Fruit fly (Drosophila melanogaster): ENCODE data around the gene CG13738.

The CG13738 gene

dm6 chr3L:13964635-13965501, 8.4 kb downstream of the CG13738 start, which contains the start of the genes Meics, Nxf3 and ssp2 (continued):
- TF ChIP-seq CG13424 (tag; optimal IDR thresholded peaks at IDR 0.05) (peak; percentile 16), ci (GFP tag; IDR thresholded peaks at IDR 0.05) (0 out of 3 replicates have a peak, but pooled peaks have one; percentile 45), seq (GFP tag; IDR thresholded peaks at IDR 0.05) (no peak), al (GFP tag; IDR thresholded peaks at IDR 0.05) (no peak), CG15601 (tag; optimal IDR thresholded peaks at IDR 0.05) (peak; percentile 36), CG13287 (GFP tag; IDR thresholded peaks at IDR 0.05; ENCODE audit: partially characterized antibody) (peak; percentile 59), CG10565 (GFP tag; optimal IDR thresholded peaks at IDR 0.05) (no peak), ems (GFP tag; optimal IDR thresholded peaks at IDR 0.05) (no peak), yki (optimal IDR thresholded peaks at IDR 0.05) (peak; percentile 5), CG31441 (GFP tag; IDR thresholded peaks at IDR 0.05) (peak; percentile 86; the same call in 1 of the 2 replicates), CG13775 (GFP tag; optimal IDR thresholded peaks at IDR 0.05) (peak; percentile 58), HLHmδ (GFP tag; optimal IDR thresholded peaks at IDR 0.05) (peak; percentile 27), Aef1 (GFP tag; IDR thresholded peaks at IDR 0.05) (no peak; the same call in 2 of the 3 replicates), bbx (GFP tag; IDR thresholded peaks at IDR 0.05; ENCODE audit: partially characterized antibody) (peak; percentile 78), mld (GFP tag; IDR thresholded peaks at IDR 0.05; ENCODE audit: partially characterized antibody) (peak; percentile 39; the same call in 1 of the 3 replicates), Eip74EF (GFP tag; optimal IDR thresholded peaks at IDR 0.05) (no peak), az2 (GFP tag; optimal IDR thresholded peaks at IDR 0.05) (peak; percentile 21), Hr78 (GFP tag; optimal IDR thresholded peaks at IDR 0.05) (peak in 1 of 2 experiments; percentile 46), pzg (GFP tag; optimal IDR thresholded peaks at IDR 0.05) (peak; percentile 60), CG1233 (GFP tag; optimal IDR thresholded peaks at IDR 0.05) (peak; percentile 2), Ada2b (GFP tag; IDR thresholded peaks at IDR 0.05) (no peak), prd (optimal IDR thresholded peaks at IDR 0.05) (no peak), prd (GFP tag; IDR thresholded peaks at IDR 0.05) (peak; percentile 39; the same call in 1 of the 3 replicates), Stat92E (GFP tag; optimal IDR thresholded peaks at IDR 0.05) (no peak), Blimp-1 (GFP tag; optimal IDR thresholded peaks at IDR 0.05) (peak; percentile 99), Myb (GFP tag; optimal IDR thresholded peaks at IDR 0.05) (peak; percentile 13), gfzf (GFP tag; optimal IDR thresholded peaks at IDR 0.05) (peak; percentile 41), Sry-δ (GFP tag; optimal IDR thresholded peaks at IDR 0.05) (peak; percentile 87), CG4617 (GFP tag; optimal IDR thresholded peaks at IDR 0.05; ENCODE audit: borderline replicate concordance) (peak; percentile 55), Rfx (GFP tag; IDR thresholded peaks at IDR 0.05) (peak; percentile 71), jumu (GFP tag; optimal IDR thresholded peaks at IDR 0.05) (peak; percentile 29), ind (GFP tag; optimal IDR thresholded peaks at IDR 0.05) (peak; percentile 45), Mad (GFP tag; optimal IDR thresholded peaks at IDR 0.05) (no peak), p53 (GFP tag; optimal IDR thresholded peaks at IDR 0.05) (no peak), CG33557 (GFP tag; optimal IDR thresholded peaks at IDR 0.05) (peak; percentile 62), caup (GFP tag; optimal IDR thresholded peaks at IDR 0.05; ENCODE audit: severe bottlenecking) (no peak), mam (GFP tag; optimal IDR thresholded peaks at IDR 0.05) (peak; percentile 55), CG3847 (GFP tag; IDR thresholded peaks at IDR 0.05) (peak; percentile 45), CG1529 (GFP tag; optimal IDR thresholded peaks at IDR 0.05) (no peak), Antp (GFP tag; optimal IDR thresholded peaks at IDR 0.05) (peak; percentile 32), Nf-YB (GFP tag; optimal IDR thresholded peaks at IDR 0.05) (no peak), Spps (tag; optimal IDR thresholded peaks at IDR 0.05) (peak; percentile 8), PHDP (tag; optimal IDR thresholded peaks at IDR 0.05) (no peak), CG31365 (tag; optimal IDR thresholded peaks at IDR 0.05) (no peak), Sry-β (GFP tag; optimal IDR thresholded peaks at IDR 0.05) (peak; percentile 79), CG30020 (tag; optimal IDR thresholded peaks at IDR 0.05) (peak; percentile 51), Xbp1 (GFP tag; optimal IDR thresholded peaks at IDR 0.05) (peak; percentile 49), vvl (GFP tag; IDR thresholded peaks at IDR 0.05) (no peak; the same call in 1 of the 2 replicates)

All from whole organism, embryonic.